Worm (Caenorhabditis elegans) whole organism, mixed stage, embryonic: ENCODE measurements around the gene T25D10.4.

Experiments used
- blmp-1 ChIP-seq: fragments of 150-350 bp; optimal IDR thresholded peaks from 2 replicates; lab custom pipeline; 2014; ENCODE audit warnings: missing biosample characterization, missing genetic modification characterization
- ceh-39 ChIP-seq: fragments of 150-350 bp; optimal IDR thresholded peaks from 2 replicates; lab custom pipeline; 2014; ENCODE audit warnings: missing biosample characterization, missing genetic modification characterization
- ham-2 ChIP-seq: fragments of 200-800 bp; sonication (Bioruptor generic); optimal IDR thresholded peaks from 2 replicates; lab custom pipeline; 2018; ENCODE audit warnings: mild to moderate bottlenecking, missing genetic modification characterization, missing compliant biosample characterization
- lsy-2 ChIP-seq: fragments of 150-350 bp; optimal IDR thresholded peaks from 2 replicates; lab custom pipeline; 2014; ENCODE audit warnings: missing biosample characterization, missing genetic modification characterization
- nhr-237 ChIP-seq: fragments of 150-350 bp; optimal IDR thresholded peaks from 2 replicates; lab custom pipeline; 2014; ENCODE audit warnings: missing biosample characterization, missing genetic modification characterization
- unc-39 ChIP-seq: fragments of 150-350 bp; optimal IDR thresholded peaks from 2 replicates; lab custom pipeline; 2014; ENCODE audit warnings: missing biosample characterization, missing genetic modification characterization
- unc-62 ChIP-seq: fragments of 150-350 bp; optimal IDR thresholded peaks from 2 replicates; lab custom pipeline; 2014; ENCODE audit warnings: missing biosample characterization, missing genetic modification reagents, missing genetic modification characterization

DNA sequence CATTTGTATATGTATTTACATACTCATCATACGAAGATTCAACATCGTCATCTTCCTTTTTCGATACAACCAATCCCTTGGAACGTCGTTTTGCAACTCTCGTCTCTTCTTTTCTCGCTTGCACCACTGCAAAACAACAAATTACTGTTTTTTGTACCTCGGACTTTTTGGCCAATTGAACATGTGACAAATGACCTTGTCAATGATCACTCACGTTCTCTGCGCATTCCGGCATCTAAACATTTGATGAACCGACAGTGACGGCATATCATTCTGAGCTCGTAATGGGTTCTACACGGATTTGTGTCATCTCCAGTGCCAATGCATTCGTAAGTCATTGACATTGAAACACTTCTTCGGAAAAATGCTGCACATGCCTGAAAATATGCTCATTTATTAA is 38.1 kb upstream of the T25D10.4 start:
- no peak for TF ChIP-seq unc-62 (GFP tag; lab: Kevin White, UChicago)
- no peak for TF ChIP-seq lsy-2 (tag; lab: Kevin White, UChicago)
- no peak for TF ChIP-seq nhr-237
- TF ChIP-seq unc-39 (tag; lab: Kevin White, UChicago), result no peak
- no peak for TF ChIP-seq ceh-39
- no peak for TF ChIP-seq blmp-1 (tag; lab: Kevin White, UChicago)
- TF ChIP-seq ham-2, result no peak
